Worm (Caenorhabditis elegans) whole organism, young adult: ENCODE results near the gene C35B8.3.
A peak's percentile ranks its signal among the peaks of the same experiment; 100 is the strongest.

ENCODE experiments used
- B0035.1 ChIP-seq: sonication (generic microtip); optimal IDR thresholded peaks from 2 replicates; lab custom pipeline; 2016; ENCODE audit warnings: missing genetic modification characterization, mild to moderate bottlenecking, missing compliant biosample characterization, missing genotype, missing genetic modification reagents
- B0261.1 ChIP-seq: sonication (generic microtip); optimal IDR thresholded peaks from 2 replicates; lab custom pipeline; 2016; ENCODE audit warnings: mild to moderate bottlenecking, missing genetic modification characterization, moderate library complexity, missing compliant biosample characterization
- B0336.3 ChIP-seq: fragments of 200-800 bp; sonication (Bioruptor generic); IDR thresholded peaks from 2 replicates; pipeline ENCODE4 v1.3.6; 2022; ENCODE audit warnings: missing genetic modification characterization, missing compliant biosample characterization
- F22D6.2 ChIP-seq: sonication (generic microtip); optimal IDR thresholded peaks from 2 replicates; lab custom pipeline; 2016; ENCODE audit warnings: mild to moderate bottlenecking, missing genetic modification characterization, missing compliant biosample characterization
- F39B2.1 ChIP-seq: fragments of 200-800 bp; sonication (Bioruptor generic); IDR thresholded peaks from 2 replicates; pipeline ENCODE4 v1.3.6; 2022; ENCODE audit warnings: missing genetic modification reagents, missing genetic modification characterization, missing compliant biosample characterization
- F49E8.2 ChIP-seq: sonication (generic microtip); optimal IDR thresholded peaks from 3 replicates; lab custom pipeline; 2017; ENCODE audit warnings: missing genetic modification characterization, mild to moderate bottlenecking, missing compliant biosample characterization, antibody characterized with exemption, moderate library complexity; ENCODE audit not compliant: insufficient read depth
- F52B5.7 ChIP-seq: sonication (generic microtip); optimal IDR thresholded peaks from 2 replicates; lab custom pipeline; 2016; ENCODE audit warnings: mild to moderate bottlenecking, missing genetic modification characterization, missing compliant biosample characterization
- F57C9.4 ChIP-seq: sonication (generic microtip); optimal IDR thresholded peaks from 2 replicates; lab custom pipeline; 2017; ENCODE audit warnings: mild to moderate bottlenecking, missing genetic modification characterization, missing compliant biosample characterization
- K12H6.12 ChIP-seq: fragments of 200-800 bp; sonication (Bioruptor generic); optimal IDR thresholded peaks from 2 replicates; lab custom pipeline; 2018; ENCODE audit warnings: mild to moderate bottlenecking, missing genetic modification characterization, missing compliant biosample characterization
- T26A5.8 ChIP-seq: sonication (generic microtip); optimal IDR thresholded peaks from 2 replicates; lab custom pipeline; 2016; ENCODE audit warnings: missing genetic modification characterization, missing compliant biosample characterization
- Y56A3A.18 ChIP-seq: fragments of 200-800 bp; sonication (Bioruptor generic); IDR thresholded peaks from 2 replicates; pipeline ENCODE4 v1.3.6; 2022; ENCODE audit warnings: missing genetic modification reagents, missing genetic modification characterization, missing compliant biosample characterization
- Y67H2A.10 ChIP-seq: fragments of 200-800 bp; sonication (Bioruptor generic); conservative IDR thresholded peaks from 2 replicates; pipeline ENCODE4 v1.3.6; 2022; ENCODE audit warnings: missing genetic modification reagents, missing genetic modification characterization, missing compliant biosample characterization
- ZK185.1 ChIP-seq: sonication (generic microtip); optimal IDR thresholded peaks from 2 replicates; lab custom pipeline; 2016; ENCODE audit warnings: mild to moderate bottlenecking, missing genetic modification characterization, missing compliant biosample characterization; ENCODE audit not compliant: poor library complexity, severe bottlenecking
- aptf-2 ChIP-seq: fragments of 200-800 bp; sonication (Bioruptor generic); conservative IDR thresholded peaks from 2 replicates; pipeline ENCODE4 v1.3.6; 2022; ENCODE audit warnings: missing genetic modification reagents, missing genetic modification characterization, missing compliant biosample characterization
- bed-2 ChIP-seq: fragments of 200-800 bp; sonication (Bioruptor generic); IDR thresholded peaks from 2 replicates; pipeline ENCODE4 v1.3.6; 2022; ENCODE audit warnings: missing genetic modification reagents, missing genetic modification characterization, missing compliant biosample characterization
- ccch-3 ChIP-seq: fragments of 200-800 bp; sonication (Bioruptor generic); optimal IDR thresholded peaks from 2 replicates; lab custom pipeline; 2018; ENCODE audit warnings: mild to moderate bottlenecking, missing genetic modification characterization, missing compliant biosample characterization
- ceh-100 ChIP-seq: fragments of 200-800 bp; sonication (Bioruptor generic); IDR thresholded peaks from 2 replicates; pipeline ENCODE4 v1.3.6; 2022; ENCODE audit warnings: missing genetic modification reagents, missing genetic modification characterization, missing compliant biosample characterization
- ceh-58 ChIP-seq: fragments of 200-800 bp; sonication (Bioruptor generic); IDR thresholded peaks from 2 replicates; pipeline ENCODE4 v1.3.6; 2022; ENCODE audit warnings: missing genetic modification characterization, missing compliant biosample characterization
- chd-7 ChIP-seq: sonication (generic microtip); optimal IDR thresholded peaks from 2 replicates; lab custom pipeline; 2016; ENCODE audit warnings: mild to moderate bottlenecking, missing genetic modification characterization, moderate library complexity, missing compliant biosample characterization
- die-1 ChIP-seq: sonication (generic microtip); optimal IDR thresholded peaks from 2 replicates; lab custom pipeline; 2016; ENCODE audit warnings: missing genotype, mild to moderate bottlenecking, missing genetic modification characterization, missing compliant biosample characterization
- dpff-1 ChIP-seq: sonication (generic microtip); optimal IDR thresholded peaks from 2 replicates; lab custom pipeline; 2017; ENCODE audit warnings: mild to moderate bottlenecking, missing genetic modification characterization, missing compliant biosample characterization
- dpl-1 ChIP-seq: fragments of 150-350 bp; optimal IDR thresholded peaks from 2 replicates; lab custom pipeline; 2014; ENCODE audit warnings: missing biosample characterization, missing genetic modification reagents, missing genetic modification characterization
- efl-1 ChIP-seq: fragments of 150-350 bp; optimal IDR thresholded peaks from 2 replicates; lab custom pipeline; 2014; ENCODE audit warnings: missing biosample characterization, missing genetic modification reagents, missing genetic modification characterization
- gei-17 ChIP-seq: fragments of 200-800 bp; sonication (Bioruptor generic); optimal IDR thresholded peaks from 2 replicates; lab custom pipeline; 2018; ENCODE audit warnings: mild to moderate bottlenecking, missing genetic modification characterization, missing compliant biosample characterization
- hmg-20 ChIP-seq: fragments of 200-800 bp; sonication (Bioruptor generic); IDR thresholded peaks from 2 replicates; pipeline ENCODE4 v1.3.6; 2022; ENCODE audit warnings: missing genetic modification reagents, missing genetic modification characterization, missing compliant biosample characterization
- hrde-1 ChIP-seq: sonication (generic microtip); optimal IDR thresholded peaks from 2 replicates; lab custom pipeline; 2016; ENCODE audit warnings: missing genetic modification characterization, mild to moderate bottlenecking, missing compliant biosample characterization, moderate library complexity, missing genotype, missing genetic modification reagents, borderline replicate concordance
- let-607 ChIP-seq, 2 experiments: fragments of 200-800 bp in 1 of 2; sonication (Bioruptor generic) in 1 of 2; sonication (generic microtip) in 1 of 2; optimal IDR thresholded peaks; 2 replicates each; lab custom pipeline; 2016 to 2018; ENCODE audit warnings: mild to moderate bottlenecking in 2 of 2, missing compliant biosample characterization in 2 of 2, missing genetic modification characterization in 2 of 2, moderate library complexity in 2 of 2, missing genotype in 1 of 2
- lin-26 ChIP-seq: fragments of 200-800 bp; sonication (Bioruptor generic); IDR thresholded peaks from 2 replicates; pipeline ENCODE4 v1.3.6; 2022; ENCODE audit warnings: missing genetic modification reagents, missing genetic modification characterization, missing compliant biosample characterization
- lin-35 ChIP-seq, 3 experiments: fragments of 150-350 bp in 2 of 3; sonication (generic microtip) in 1 of 3; optimal IDR thresholded peaks; 2 replicates each; lab custom pipeline; 2014 to 2018; ENCODE audit warnings: missing biosample characterization in 3 of 3, missing genetic modification characterization in 3 of 3, missing genetic modification reagents in 3 of 3
- lsy-27 ChIP-seq: sonication (generic microtip); optimal IDR thresholded peaks from 2 replicates; lab custom pipeline; 2017; ENCODE audit warnings: missing genetic modification characterization, mild to moderate bottlenecking, missing compliant biosample characterization, antibody characterized with exemption, missing genotype, borderline replicate concordance; ENCODE audit not compliant: insufficient read depth
- madf-6 ChIP-seq: fragments of 200-800 bp; sonication (Bioruptor generic); IDR thresholded peaks from 2 replicates; pipeline ENCODE4 v1.3.6; 2022; ENCODE audit warnings: missing genetic modification reagents, missing genetic modification characterization, missing compliant biosample characterization
- mxl-1 ChIP-seq: sonication (generic microtip); optimal IDR thresholded peaks from 2 replicates; lab custom pipeline; 2016; ENCODE audit warnings: missing genetic modification characterization, missing compliant biosample characterization
- nfya-1 ChIP-seq: sonication (generic microtip); optimal IDR thresholded peaks from 2 replicates; lab custom pipeline; 2017; ENCODE audit warnings: antibody characterized with exemption, missing compliant biosample characterization, missing genetic modification characterization, borderline replicate concordance; ENCODE audit not compliant: insufficient read depth
- nhr-179 ChIP-seq: sonication (generic microtip); optimal IDR thresholded peaks from 2 replicates; lab custom pipeline; 2016; ENCODE audit warnings: mild to moderate bottlenecking, missing genetic modification characterization, missing compliant biosample characterization
- nhr-80 ChIP-seq: sonication (generic microtip); optimal IDR thresholded peaks from 2 replicates; lab custom pipeline; 2016; ENCODE audit warnings: missing genetic modification characterization, missing compliant biosample characterization
- pha-4 ChIP-seq: fragments of 150-350 bp; sonication (generic microtip); optimal IDR thresholded peaks from 2 replicates; lab custom pipeline; 2014; ENCODE audit warnings: missing biosample characterization, missing genetic modification reagents, missing genetic modification characterization
- snpc-4 ChIP-seq, 5 experiments: fragments of 150-350 bp in 1 of 5; sonication (generic microtip) in 4 of 5; optimal IDR thresholded peaks; 2 replicates each; lab custom pipeline; 2014 to 2018; ENCODE audit warnings: missing genetic modification characterization in 5 of 5, missing biosample characterization in 3 of 5, antibody characterized with exemption in 2 of 5, mild to moderate bottlenecking in 2 of 5, missing compliant biosample characterization in 2 of 5, missing genotype in 2 of 5, moderate library complexity in 2 of 5, missing genetic modification reagents in 1 of 5
- tbx-9 ChIP-seq: sonication (generic microtip); optimal IDR thresholded peaks from 2 replicates; lab custom pipeline; 2016; ENCODE audit warnings: borderline replicate concordance, missing genetic modification characterization, inconsistent platforms, missing compliant biosample characterization
- tlf-1 ChIP-seq: fragments of 200-800 bp; sonication (Bioruptor generic); optimal IDR thresholded peaks from 2 replicates; lab custom pipeline; 2018; ENCODE audit warnings: mild to moderate bottlenecking, missing genetic modification characterization, missing compliant biosample characterization
- ztf-18 ChIP-seq: sonication (generic microtip); optimal IDR thresholded peaks from 2 replicates; lab custom pipeline; 2016; ENCODE audit warnings: missing genotype, mild to moderate bottlenecking, missing genetic modification characterization, missing compliant biosample characterization
- ztf-22 ChIP-seq: fragments of 200-800 bp; sonication (Bioruptor generic); optimal IDR thresholded peaks from 2 replicates; lab custom pipeline; 2018; ENCODE audit warnings: mild to moderate bottlenecking, missing genetic modification characterization, moderate library complexity, missing compliant biosample characterization
- ztf-25 ChIP-seq: fragments of 200-800 bp; sonication (Bioruptor generic); IDR thresholded peaks from 2 replicates; pipeline ENCODE4 v1.3.6; 2022; ENCODE audit warnings: missing genetic modification reagents, missing genetic modification characterization, missing compliant biosample characterization

Gene C35B8.3

ce11 chrX:9213873-9214341, at the start of gene C35B8.3 (continued):
- TF ChIP-seq ztf-22 (GFP tag; lab: Kevin White, UChicago) (peak; percentile 69), hrde-1 (tag; lab: Kevin White, UChicago) (no peak), dpl-1 (GFP tag; lab: Kevin White, UChicago) (no peak), K12H6.12 (tag; lab: Kevin White, UChicago) (no peak), ztf-25 (no peak), B0261.1 (tag; lab: Kevin White, UChicago) (no peak), ceh-100 (GFP tag; lab: Robert Waterston, UW) (no peak), nhr-80 (peak; percentile 91), hmg-20 (GFP tag; lab: Robert Waterston, UW) (no peak), lsy-27 (tag; lab: Kevin White, UChicago) (no peak), die-1 (tag; lab: Kevin White, UChicago) (no peak), chd-7 (tag; lab: Kevin White, UChicago) (no peak), B0336.3 (GFP tag; lab: Robert Waterston, UW) (peak; percentile 67), lin-35 (GFP tag; optimal IDR thresholded peaks at IDR 0.05; lab: Kevin White, UChicago) (no peak), aptf-2 (no peak), gei-17 (GFP tag; lab: Kevin White, UChicago) (no peak)

- TF ChIP-seq tbx-9 (tag; lab: Kevin White, UChicago) = no peak
- no peak for TF ChIP-seq die-1 (tag; lab: Kevin White, UChicago)
- no peak for TF ChIP-seq Y67H2A.10 (GFP tag; lab: Robert Waterston, UW)
- TF ChIP-seq madf-6 (GFP tag; lab: Robert Waterston, UW) = no peak
- no peak for TF ChIP-seq Y56A3A.18 (GFP tag; lab: Robert Waterston, UW)
- no peak for TF ChIP-seq let-607 (tag; optimal IDR thresholded peaks at IDR 0.05; lab: Kevin White, UChicago)
- no peak for TF ChIP-seq bed-2 (GFP tag; lab: Robert Waterston, UW)
- TF ChIP-seq mxl-1 (tag; lab: Kevin White, UChicago) = no peak
- TF ChIP-seq F52B5.7 = no peak
- no peak for TF ChIP-seq ccch-3 (GFP tag; lab: Kevin White, UChicago)
- TF ChIP-seq B0035.1 (tag; lab: Kevin White, UChicago) = no peak
- no peak for TF ChIP-seq nfya-1 (tag; lab: Kevin White, UChicago)
- no peak for TF ChIP-seq F57C9.4 (tag; lab: Kevin White, UChicago)
- TF ChIP-seq efl-1 (GFP tag; lab: Kevin White, UChicago) = no peak
Observed at ce11 chrX:9166921-9167320, 46.8 kb upstream of the C35B8.3 start, which contains the start of gene B0563.10. Gene B0563.10, minus strand, starts transcription at chrX:9167245.

- TF ChIP-seq F49E8.2 (tag; lab: Kevin White, UChicago) (no peak), ztf-18 (no peak), gei-17 (GFP tag; lab: Kevin White, UChicago) (no peak), nhr-179 (tag; lab: Kevin White, UChicago) (no peak), F39B2.1 (GFP tag; lab: Robert Waterston, UW) (no peak)
Observed at ce11 chrX:9168239-9168638, 45.5 kb upstream of the C35B8.3 start, which contains the start of gene B0563.9. Gene B0563.9, plus strand, starts transcription at chrX:9168539.

- no peak for TF ChIP-seq pha-4 (tag; lab: Kevin White, UChicago)
- no peak for TF ChIP-seq dpff-1 (tag; lab: Kevin White, UChicago)
- no peak for TF ChIP-seq lin-26
- no peak for TF ChIP-seq lsy-27 (tag; lab: Kevin White, UChicago)
- TF ChIP-seq T26A5.8 (tag; lab: Kevin White, UChicago) = no peak
- no peak for TF ChIP-seq snpc-4 (GFP tag; optimal IDR thresholded peaks at IDR 0.05; lab: Kevin White, UChicago)
- no peak for TF ChIP-seq snpc-4 (tag; optimal IDR thresholded peaks at IDR 0.05; lab: Kevin White, UChicago)
- no peak for TF ChIP-seq F22D6.2 (tag; lab: Kevin White, UChicago)
- no peak for TF ChIP-seq ZK185.1 (tag; lab: Kevin White, UChicago)
- TF ChIP-seq ceh-100 (GFP tag; lab: Robert Waterston, UW) = no peak
- no peak for TF ChIP-seq tlf-1 (GFP tag; lab: Kevin White, UChicago)
- TF ChIP-seq nfya-1 (tag; lab: Kevin White, UChicago) = no peak
- no peak for TF ChIP-seq ceh-58 (GFP tag; lab: Robert Waterston, UW)
- TF ChIP-seq ccch-3 (GFP tag; lab: Kevin White, UChicago) = no peak
Observed at ce11 chrX:9170058-9170457, 43.7 kb upstream of the C35B8.3 start.
